Fruit fly (Drosophila melanogaster): ENCODE data around the gene Ca-alpha1T.
A peak's percentile ranks its signal among the peaks of the same experiment; 100 is the strongest.

The Ca-alpha1T gene

DNA sequence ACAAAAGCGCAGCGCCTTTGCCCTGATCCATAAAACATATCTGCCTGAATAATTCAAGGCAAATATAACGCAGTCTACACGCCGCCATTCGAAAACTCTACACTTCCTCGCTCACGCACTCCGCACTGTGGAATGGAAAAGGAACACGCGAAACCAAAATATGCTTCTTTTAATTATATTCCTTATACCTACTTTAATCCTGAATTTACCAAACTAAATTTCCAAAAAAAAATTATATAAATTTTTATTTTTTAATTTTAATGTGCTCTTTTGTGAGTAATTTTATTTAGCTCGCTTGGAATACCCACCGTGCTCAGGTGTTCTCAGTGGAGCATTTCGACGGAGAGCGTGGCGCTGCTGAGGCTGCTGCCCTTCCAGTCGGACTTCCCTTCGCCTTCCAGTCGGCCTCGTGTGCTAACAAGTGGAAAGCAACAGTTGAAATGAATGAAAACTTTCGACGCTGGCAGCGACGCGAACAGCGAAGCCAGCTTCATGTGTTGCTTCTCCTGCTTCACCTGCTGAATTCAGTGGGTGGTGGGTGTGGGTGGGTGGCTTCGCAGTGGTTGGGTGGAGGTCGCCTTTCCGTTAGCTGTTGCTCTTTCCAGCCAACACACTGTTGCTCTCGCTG, 1.0 kb upstream of the Ca-alpha1T start (continued):
- TF ChIP-seq CG6808 (GFP tag; optimal IDR thresholded peaks at IDR 0.05) (peak; percentile 28), Ets96B (tag; optimal IDR thresholded peaks at IDR 0.05) (peak; percentile 71), CG10669 (GFP tag; optimal IDR thresholded peaks at IDR 0.05) (peak; percentile 68), fd85E (GFP tag; optimal IDR thresholded peaks at IDR 0.05) (no peak), acj6 (GFP tag; optimal IDR thresholded peaks at IDR 0.05) (peak; percentile 70), CG9139 (GFP tag; optimal IDR thresholded peaks at IDR 0.05) (peak; percentile 51), Sox15 (GFP tag; optimal IDR thresholded peaks at IDR 0.05) (no peak), CG11294 (GFP tag; IDR thresholded peaks at IDR 0.05) (peak; percentile 69), CG1621 (tag; optimal IDR thresholded peaks at IDR 0.05) (peak; percentile 18)

dm6 chrX:6179428-6179827, 12.9 kb downstream of the Ca-alpha1T start:
- TF ChIP-seq CG15336 (GFP tag; IDR thresholded peaks at IDR 0.05) (0 out of 2 replicates have a peak, but pooled peaks have one; percentile 22), Hr38 (GFP tag; optimal IDR thresholded peaks at IDR 0.05) (no peak), CG31627 (GFP tag; optimal IDR thresholded peaks at IDR 0.05) (peak; percentile 7), Ets21C (GFP tag; optimal IDR thresholded peaks at IDR 0.05) (no peak), fd59A (GFP tag; optimal IDR thresholded peaks at IDR 0.05) (no peak), Sox102F (GFP tag; optimal IDR thresholded peaks at IDR 0.05) (no peak), Sox14 (GFP tag; optimal IDR thresholded peaks at IDR 0.05) (no peak), Hr39 (GFP tag; optimal IDR thresholded peaks at IDR 0.05) (peak; percentile 4), achi (GFP tag; optimal IDR thresholded peaks at IDR 0.05) (no peak), Ets96B (tag; optimal IDR thresholded peaks at IDR 0.05) (no peak), CG6808 (GFP tag; optimal IDR thresholded peaks at IDR 0.05) (no peak), eg (GFP tag; IDR thresholded peaks at IDR 0.05) (peak; percentile 54; the same call in 1 of the 3 replicates), acj6 (GFP tag; optimal IDR thresholded peaks at IDR 0.05) (no peak), dac (GFP tag; optimal IDR thresholded peaks at IDR 0.05) (no peak), salr (GFP tag; optimal IDR thresholded peaks at IDR 0.05) (no peak), CG11902 (GFP tag; optimal IDR thresholded peaks at IDR 0.05) (no peak), lz (GFP tag; optimal IDR thresholded peaks at IDR 0.05) (no peak), Hr4 (GFP tag; optimal IDR thresholded peaks at IDR 0.05) (peak; percentile 34), svp (GFP tag) (peak; percentile 50), CG7368 (GFP tag; optimal IDR thresholded peaks at IDR 0.05) (no peak), CG6163 (GFP tag; IDR thresholded peaks at IDR 0.05) (peak; percentile 54; the same call in 1 of the 3 replicates), CG10631 (GFP tag; optimal IDR thresholded peaks at IDR 0.05) (peak; percentile 2), fkh (GFP tag; optimal IDR thresholded peaks at IDR 0.05) (no peak), CG16779 (tag; optimal IDR thresholded peaks at IDR 0.05) (no peak), CG6276 (GFP tag; optimal IDR thresholded peaks at IDR 0.05) (no peak), Sox15 (GFP tag; optimal IDR thresholded peaks at IDR 0.05) (no peak), CG4318 (GFP tag; optimal IDR thresholded peaks at IDR 0.05) (no peak), CG8632 (GFP tag; optimal IDR thresholded peaks at IDR 0.05) (no peak), Eip78C (GFP tag) (peak; percentile 29), CG3919 (GFP tag; optimal IDR thresholded peaks at IDR 0.05) (peak; percentile 18), CG32006 (GFP tag; optimal IDR thresholded peaks at IDR 0.05) (peak; percentile 18), CG11762 (GFP tag; optimal IDR thresholded peaks at IDR 0.05; ENCODE audit: insufficient read depth) (no peak), Lpt (GFP tag; optimal IDR thresholded peaks at IDR 0.05) (no peak), CG3032 (tag; optimal IDR thresholded peaks at IDR 0.05) (no peak), spab (GFP tag; optimal IDR thresholded peaks at IDR 0.05) (no peak), vri (GFP tag; optimal IDR thresholded peaks at IDR 0.05) (no peak), Eip93F (GFP tag; optimal IDR thresholded peaks at IDR 0.05) (no peak), CG10669 (GFP tag; optimal IDR thresholded peaks at IDR 0.05) (peak; percentile 8), esn (GFP tag; optimal IDR thresholded peaks at IDR 0.05) (no peak), CG34406 (GFP tag; optimal IDR thresholded peaks at IDR 0.05) (no peak), CG8119 (GFP tag; IDR thresholded peaks at IDR 0.05) (no peak), CG11294 (GFP tag; IDR thresholded peaks at IDR 0.05) (peak; percentile 28; the same call in 1 of the 2 replicates), ss (GFP tag; optimal IDR thresholded peaks at IDR 0.05) (no peak), pdm3 (GFP tag; optimal IDR thresholded peaks at IDR 0.05) (peak; percentile 17), Met (GFP tag; optimal IDR thresholded peaks at IDR 0.05) (no peak), fd85E (GFP tag; optimal IDR thresholded peaks at IDR 0.05) (no peak)
